In the genomic region with DNA sequence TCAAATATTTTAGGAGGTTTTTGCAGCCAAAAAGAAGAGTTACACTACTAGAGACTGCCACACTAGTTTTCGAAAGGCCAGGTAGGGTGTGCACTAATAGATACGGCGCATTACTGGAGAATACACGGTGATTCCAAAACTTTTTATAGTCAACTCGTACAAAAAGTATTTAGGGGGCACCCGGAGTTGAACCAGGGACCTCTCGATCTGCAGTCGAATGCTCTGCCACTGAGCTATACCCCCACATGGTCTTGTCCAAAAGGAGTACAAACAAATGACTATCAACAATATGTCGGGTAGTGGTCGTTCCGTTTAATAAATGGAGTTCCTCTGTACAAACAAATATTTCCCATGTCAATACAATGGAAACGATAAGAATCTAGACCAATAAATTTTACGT, we compare ENCODE assay signal across 5 worm cellular contexts.
TF ChIP-seq lines count a peak whose summit lies in the region.

No protein-coding gene starts in this region.

TF ChIP-seq in whole organism, L4 larva, 104 proteins besides CTCF, POLR2A, EP300 and RAD21 (continued from another document and continues in another):
- TF ChIP-seq snpc-1.2 (GFP tag; IDR thresholded peaks at IDR 0.05; lab: Robert Waterston, UW) (no peak; the same call in none of the 2 replicates), skn-1 (tag; optimal IDR thresholded peaks at IDR 0.05; lab: Kevin White, UChicago) (no peak), zfp-3 (GFP tag; conservative IDR thresholded peaks at IDR 0.05; lab: Robert Waterston, UW) (peak; percentile 45; the same call in 1 of the 2 replicates), hlh-11 (tag; optimal IDR thresholded peaks at IDR 0.05; lab: Kevin White, UChicago) (peak; percentile 12), lin-38 (GFP tag; IDR thresholded peaks at IDR 0.05; lab: Robert Waterston, UW) (peak; percentile 34; the same call in 1 of the 2 replicates), mxl-2 (GFP tag; conservative IDR thresholded peaks at IDR 0.05; lab: Robert Waterston, UW) (peak; percentile 34; the same call in 1 of the 2 replicates), daf-8 (GFP tag; IDR thresholded peaks at IDR 0.05; lab: Robert Waterston, UW) (no peak), nhr-48 (tag; optimal IDR thresholded peaks at IDR 0.05; lab: Kevin White, UChicago) (no peak), ceh-32 (tag; optimal IDR thresholded peaks at IDR 0.05; lab: Kevin White, UChicago; ENCODE audit: poor library complexity) (no peak), lin-13 (GFP tag; optimal IDR thresholded peaks at IDR 0.05; lab: Kevin White, UChicago) (no peak), jun-1 (tag; optimal IDR thresholded peaks at IDR 0.05; lab: Kevin White, UChicago) (no peak), Y5F2A.4 (GFP tag; optimal IDR thresholded peaks at IDR 0.05; lab: Kevin White, UChicago) (no peak), daf-12 (tag; optimal IDR thresholded peaks at IDR 0.05; lab: Kevin White, UChicago) (no peak), ctbp-1 (GFP tag; IDR thresholded peaks at IDR 0.05; lab: Robert Waterston, UW) (no peak), duxl-1 (tag; optimal IDR thresholded peaks at IDR 0.05; lab: Kevin White, UChicago; ENCODE audit: poor library complexity) (no peak), zfp-2 (tag; optimal IDR thresholded peaks at IDR 0.05; lab: Kevin White, UChicago) (no peak), mdl-1 (tag; optimal IDR thresholded peaks at IDR 0.05; lab: Kevin White, UChicago) (no peak), mes-2 (tag; optimal IDR thresholded peaks at IDR 0.05; lab: Kevin White, UChicago; ENCODE audit: poor library complexity, severe bottlenecking) (peak; percentile 60), dmd-9 (GFP tag; IDR thresholded peaks at IDR 0.05; lab: Robert Waterston, UW) (no peak), nhr-28 (tag; optimal IDR thresholded peaks at IDR 0.05; lab: Kevin White, UChicago) (peak; percentile 23), nhr-10 (tag; optimal IDR thresholded peaks at IDR 0.05; lab: Kevin White, UChicago) (no peak), ces-1 (GFP tag; optimal IDR thresholded peaks at IDR 0.05; lab: Kevin White, UChicago) (no peak), F44E2.7 (GFP tag; IDR thresholded peaks at IDR 0.05; lab: Robert Waterston, UW) (peak; percentile 89; the same call in 1 of the 2 replicates), ceh-62 (tag; optimal IDR thresholded peaks at IDR 0.05; lab: Kevin White, UChicago) (no peak)

TF ChIP-seq in whole organism, early embryonic, 17 proteins besides CTCF, POLR2A, EP300 and RAD21 (continued from another document):
- TF ChIP-seq tbx-37 (GFP tag; conservative IDR thresholded peaks at IDR 0.05; lab: Robert Waterston, UW) = peak; percentile 13; the same call in 1 of the 2 replicates
- peak; percentile 84 for TF ChIP-seq pes-1 (GFP tag; IDR thresholded peaks at IDR 0.05; lab: Robert Waterston, UW)
- peak; percentile 82 for TF ChIP-seq sea-1 (GFP tag; conservative IDR thresholded peaks at IDR 0.05; lab: Robert Waterston, UW)
- no peak for TF ChIP-seq B0310.2 (tag; optimal IDR thresholded peaks at IDR 0.05; lab: Kevin White, UChicago)
- no peak for TF ChIP-seq hmbx-1 (tag; optimal IDR thresholded peaks at IDR 0.05; lab: Kevin White, UChicago)
TF ChIP-seq in whole organism, early embryonic: peak in this region for 12.

TF ChIP-seq in whole organism, late embryonic, 69 proteins besides CTCF, POLR2A, EP300 and RAD21 (continued from another document):
- TF ChIP-seq ceh-6 (GFP tag; optimal IDR thresholded peaks at IDR 0.05; lab: Kevin White, UChicago) (peak; percentile 48), che-1 (tag; optimal IDR thresholded peaks at IDR 0.05; lab: Kevin White, UChicago) (peak; percentile 54), dve-1 (tag; optimal IDR thresholded peaks at IDR 0.05; lab: Kevin White, UChicago) (no peak), sox-4 (tag; optimal IDR thresholded peaks at IDR 0.05; lab: Kevin White, UChicago) (peak; percentile 26), eyg-1 (tag; optimal IDR thresholded peaks at IDR 0.05; lab: Kevin White, UChicago) (no peak), ceh-34 (tag; optimal IDR thresholded peaks at IDR 0.05; lab: Kevin White, UChicago) (peak; percentile 27), ref-2 (tag; optimal IDR thresholded peaks at IDR 0.05; lab: Kevin White, UChicago) (peak; percentile 29), ceh-19 (GFP tag; optimal IDR thresholded peaks at IDR 0.05; lab: Kevin White, UChicago) (no peak), nhr-232 (tag; optimal IDR thresholded peaks at IDR 0.05; lab: Kevin White, UChicago) (no peak), sdc-2 (tag; optimal IDR thresholded peaks at IDR 0.05; lab: Kevin White, UChicago) (no peak), C38D4.7 (GFP tag; optimal IDR thresholded peaks at IDR 0.05; lab: Kevin White, UChicago) (peak; percentile 11), K09A11.1 (tag; optimal IDR thresholded peaks at IDR 0.05; lab: Kevin White, UChicago; ENCODE audit: insufficient read depth) (no peak), C08G9.2 (tag; optimal IDR thresholded peaks at IDR 0.05; lab: Kevin White, UChicago) (no peak), hlh-6 (tag; optimal IDR thresholded peaks at IDR 0.05; lab: Kevin White, UChicago) (no peak), ceh-48 (tag; optimal IDR thresholded peaks at IDR 0.05; lab: Kevin White, UChicago) (no peak), gmeb-2 (tag; optimal IDR thresholded peaks at IDR 0.05; lab: Kevin White, UChicago) (peak; percentile 33), unc-55 (GFP tag; optimal IDR thresholded peaks at IDR 0.05; lab: Kevin White, UChicago) (no peak), npax-4 (tag; optimal IDR thresholded peaks at IDR 0.05; lab: Kevin White, UChicago) (no peak)

TF ChIP-seq in whole organism, mixed stage, embryonic, 35 proteins besides CTCF, POLR2A, EP300 and RAD21 (continued from another document):
- TF ChIP-seq flh-1 (GFP tag; optimal IDR thresholded peaks at IDR 0.05; lab: Kevin White, UChicago) = no peak
- no peak for TF ChIP-seq unc-39 (tag; optimal IDR thresholded peaks at IDR 0.05; lab: Kevin White, UChicago)
- TF ChIP-seq nhr-76 (tag; optimal IDR thresholded peaks at IDR 0.05; lab: Kevin White, UChicago) = no peak
- TF ChIP-seq lin-32 (GFP tag; optimal IDR thresholded peaks at IDR 0.05; lab: Kevin White, UChicago) = peak; percentile 17
- TF ChIP-seq nhr-12 (tag; optimal IDR thresholded peaks at IDR 0.05; lab: Kevin White, UChicago) = no peak
- peak; percentile 34 for TF ChIP-seq M03D4.4 (tag; optimal IDR thresholded peaks at IDR 0.05; lab: Kevin White, UChicago)
- peak; percentile 38 for TF ChIP-seq cnd-1 (tag; optimal IDR thresholded peaks at IDR 0.05; lab: Kevin White, UChicago)
- peak; percentile 50 for TF ChIP-seq drap-1 (GFP tag; optimal IDR thresholded peaks at IDR 0.05; lab: Kevin White, UChicago)
- TF ChIP-seq mab-5 (tag; optimal IDR thresholded peaks at IDR 0.05; lab: Kevin White, UChicago) = no peak
- peak; percentile 71 for TF ChIP-seq pha-4 (tag; optimal IDR thresholded peaks at IDR 0.05; lab: Kevin White, UChicago)
- no peak for TF ChIP-seq snpc-4 (tag; optimal IDR thresholded peaks at IDR 0.05; lab: Kevin White, UChicago)
- TF ChIP-seq nhr-237 (tag; optimal IDR thresholded peaks at IDR 0.05; lab: Kevin White, UChicago) = no peak
- no peak for TF ChIP-seq unc-62 (GFP tag; optimal IDR thresholded peaks at IDR 0.05; lab: Kevin White, UChicago)
- TF ChIP-seq ham-2 (GFP tag; optimal IDR thresholded peaks at IDR 0.05; lab: Kevin White, UChicago) = no peak

TF ChIP-seq in whole organism, young adult, 124 proteins besides CTCF, POLR2A, EP300 and RAD21 (continued from another document and continues in another):
- no peak; the same call in 1 of the 2 replicates for TF ChIP-seq attf-3 (GFP tag; conservative IDR thresholded peaks at IDR 0.05; lab: Robert Waterston, UW)
- no peak for TF ChIP-seq ets-4 (GFP tag; optimal IDR thresholded peaks at IDR 0.05; lab: Kevin White, UChicago)
- TF ChIP-seq ekl-4 (GFP tag; IDR thresholded peaks at IDR 0.05; lab: Robert Waterston, UW) = no peak
- no peak for TF ChIP-seq zim-3 (tag; optimal IDR thresholded peaks at IDR 0.05; lab: Kevin White, UChicago)
- TF ChIP-seq attf-5 (GFP tag; optimal IDR thresholded peaks at IDR 0.05; lab: Kevin White, UChicago) = peak; percentile 6
- TF ChIP-seq akir-1 (GFP tag; optimal IDR thresholded peaks at IDR 0.05; lab: Kevin White, UChicago) = no peak
- TF ChIP-seq F55B11.4 (tag; optimal IDR thresholded peaks at IDR 0.05; lab: Kevin White, UChicago; ENCODE audit: borderline replicate concordance, insufficient read depth) = no peak
- TF ChIP-seq lag-1 (GFP tag; IDR thresholded peaks at IDR 0.05; lab: Robert Waterston, UW) = no peak
- TF ChIP-seq pbrm-1 (GFP tag; IDR thresholded peaks at IDR 0.05; lab: Robert Waterston, UW) = peak; percentile 32; the same call in 1 of the 2 replicates
- no peak for TF ChIP-seq tbx-9 (tag; optimal IDR thresholded peaks at IDR 0.05; lab: Kevin White, UChicago; ENCODE audit: borderline replicate concordance)
- TF ChIP-seq F22D6.2 (tag; optimal IDR thresholded peaks at IDR 0.05; lab: Kevin White, UChicago) = no peak
- no peak for TF ChIP-seq ztf-6 (GFP tag; IDR thresholded peaks at IDR 0.05; lab: Robert Waterston, UW)
- no peak for TF ChIP-seq F33H1.4 (GFP tag; IDR thresholded peaks at IDR 0.05; lab: Robert Waterston, UW)
- TF ChIP-seq ztf-26 (tag; optimal IDR thresholded peaks at IDR 0.05; lab: Kevin White, UChicago) = no peak
- 0 out of 2 replicates have a peak, but pooled peaks have one; percentile 50 for TF ChIP-seq cebp-2 (GFP tag; IDR thresholded peaks at IDR 0.05; lab: Robert Waterston, UW)
- no peak for TF ChIP-seq Y53G8AR.9 (GFP tag; conservative IDR thresholded peaks at IDR 0.05; lab: Robert Waterston, UW)
- peak; percentile 4 for TF ChIP-seq T07F8.4 (tag; optimal IDR thresholded peaks at IDR 0.05; lab: Kevin White, UChicago)
- no peak for TF ChIP-seq ccch-3 (GFP tag; optimal IDR thresholded peaks at IDR 0.05; lab: Kevin White, UChicago)
- TF ChIP-seq gei-17 (GFP tag; optimal IDR thresholded peaks at IDR 0.05; lab: Kevin White, UChicago) = no peak
- TF ChIP-seq nhr-120 (GFP tag; IDR thresholded peaks at IDR 0.05; lab: Robert Waterston, UW) = no peak
- no peak for TF ChIP-seq aptf-3 (GFP tag; IDR thresholded peaks at IDR 0.05; lab: Robert Waterston, UW)
- no peak for TF ChIP-seq sea-2 (GFP tag; IDR thresholded peaks at IDR 0.05; lab: Robert Waterston, UW)
- TF ChIP-seq tbp1 (GFP tag; optimal IDR thresholded peaks at IDR 0.05; lab: Kevin White, UChicago) = peak; percentile 81
- no peak for TF ChIP-seq hlh-26 (GFP tag; conservative IDR thresholded peaks at IDR 0.05; lab: Robert Waterston, UW)
- TF ChIP-seq unc-130 (GFP tag; optimal IDR thresholded peaks at IDR 0.05; lab: Kevin White, UChicago) = no peak
- peak; percentile 32 for TF ChIP-seq die-1 (tag; optimal IDR thresholded peaks at IDR 0.05; lab: Kevin White, UChicago)
- TF ChIP-seq lin-40 (tag; optimal IDR thresholded peaks at IDR 0.05; lab: Kevin White, UChicago) = no peak
- TF ChIP-seq madf-10 (tag; optimal IDR thresholded peaks at IDR 0.05; lab: Kevin White, UChicago) = no peak
- no peak for TF ChIP-seq cebp-1 (GFP tag; IDR thresholded peaks at IDR 0.05; lab: Robert Waterston, UW)
- TF ChIP-seq cebp-1 (tag; optimal IDR thresholded peaks at IDR 0.05; lab: Kevin White, UChicago) = no peak
- TF ChIP-seq T26A5.8 (tag; optimal IDR thresholded peaks at IDR 0.05; lab: Kevin White, UChicago) = no peak
- peak; percentile 43; the same call in 1 of the 2 replicates for TF ChIP-seq hmg-1.2 (GFP tag; IDR thresholded peaks at IDR 0.05; lab: Robert Waterston, UW)
- TF ChIP-seq nfyb-1 (GFP tag; IDR thresholded peaks at IDR 0.05; lab: Robert Waterston, UW) = 0 out of 2 replicates have a peak, but pooled peaks have one; percentile 10
- TF ChIP-seq rcor-1 (GFP tag; IDR thresholded peaks at IDR 0.05; lab: Robert Waterston, UW) = no peak
- no peak for TF ChIP-seq madf-8 (GFP tag; conservative IDR thresholded peaks at IDR 0.05; lab: Robert Waterston, UW)
- no peak for TF ChIP-seq C06A6.2 (GFP tag; conservative IDR thresholded peaks at IDR 0.05; lab: Robert Waterston, UW)
- no peak for TF ChIP-seq zfh-2 (GFP tag; conservative IDR thresholded peaks at IDR 0.05; lab: Robert Waterston, UW)
- no peak for TF ChIP-seq dpl-1 (GFP tag; optimal IDR thresholded peaks at IDR 0.05; lab: Kevin White, UChicago)
- TF ChIP-seq lsl-1 (GFP tag; optimal IDR thresholded peaks at IDR 0.05; lab: Kevin White, UChicago) = no peak
- no peak for TF ChIP-seq pha-4 (tag; optimal IDR thresholded peaks at IDR 0.05; lab: Kevin White, UChicago)
- peak in 1 of 2 experiments; percentile 10 for TF ChIP-seq let-607 (tag; optimal IDR thresholded peaks at IDR 0.05; lab: Kevin White, UChicago)
- TF ChIP-seq hrde-1 (tag; optimal IDR thresholded peaks at IDR 0.05; lab: Kevin White, UChicago; ENCODE audit: borderline replicate concordance) = no peak
- no peak for TF ChIP-seq lin-35 (GFP tag; optimal IDR thresholded peaks at IDR 0.05; lab: Kevin White, UChicago)
- no peak for TF ChIP-seq tlf-1 (GFP tag; optimal IDR thresholded peaks at IDR 0.05; lab: Kevin White, UChicago)
- no peak for TF ChIP-seq nhr-27 (tag; optimal IDR thresholded peaks at IDR 0.05; lab: Kevin White, UChicago)
- TF ChIP-seq snpc-4 (GFP tag; optimal IDR thresholded peaks at IDR 0.05; lab: Kevin White, UChicago) = peak; percentile 27
- TF ChIP-seq snpc-4 (tag; optimal IDR thresholded peaks at IDR 0.05; lab: Kevin White, UChicago) = no peak
- no peak for TF ChIP-seq nfya-1 (tag; optimal IDR thresholded peaks at IDR 0.05; lab: Kevin White, UChicago; ENCODE audit: borderline replicate concordance, insufficient read depth)
- no peak for TF ChIP-seq ceh-58 (GFP tag; IDR thresholded peaks at IDR 0.05; lab: Robert Waterston, UW)
- TF ChIP-seq B0336.3 (GFP tag; IDR thresholded peaks at IDR 0.05; lab: Robert Waterston, UW) = no peak
- no peak for TF ChIP-seq K11D2.4 (GFP tag; IDR thresholded peaks at IDR 0.05; lab: Robert Waterston, UW)
- TF ChIP-seq rpc-1 (optimal IDR thresholded peaks at IDR 0.05; lab: Kevin White, UChicago) = peak; percentile 57
- TF ChIP-seq rpc-1 (tag; optimal IDR thresholded peaks at IDR 0.05; lab: Kevin White, UChicago) = peak; percentile 69
- TF ChIP-seq ztf-3 (GFP tag; optimal IDR thresholded peaks at IDR 0.05; lab: Kevin White, UChicago) = no peak
- no peak; the same call in 1 of the 2 replicates for TF ChIP-seq dox-1 (GFP tag; IDR thresholded peaks at IDR 0.05; lab: Robert Waterston, UW)
- no peak for TF ChIP-seq repo-1 (tag; optimal IDR thresholded peaks at IDR 0.05; lab: Kevin White, UChicago)
- TF ChIP-seq Y53F4B.3 (GFP tag; IDR thresholded peaks at IDR 0.05; lab: Robert Waterston, UW) = no peak
- peak; percentile 3 for TF ChIP-seq chd-7 (tag; optimal IDR thresholded peaks at IDR 0.05; lab: Kevin White, UChicago)
- TF ChIP-seq nfya-2 (GFP tag; IDR thresholded peaks at IDR 0.05; lab: Robert Waterston, UW) = no peak
- TF ChIP-seq F49E8.2 (tag; optimal IDR thresholded peaks at IDR 0.05; lab: Kevin White, UChicago; ENCODE audit: insufficient read depth) = no peak
- TF ChIP-seq mxl-1 (tag; optimal IDR thresholded peaks at IDR 0.05; lab: Kevin White, UChicago) = no peak
- no peak for TF ChIP-seq snpc-1.1 (tag; optimal IDR thresholded peaks at IDR 0.05; lab: Kevin White, UChicago; ENCODE audit: insufficient read depth)
- TF ChIP-seq nhr-179 (tag; optimal IDR thresholded peaks at IDR 0.05; lab: Kevin White, UChicago) = no peak
- no peak for TF ChIP-seq C17E4.6 (GFP tag; IDR thresholded peaks at IDR 0.05; lab: Robert Waterston, UW)
- no peak for TF ChIP-seq dpff-1 (tag; optimal IDR thresholded peaks at IDR 0.05; lab: Kevin White, UChicago)
- TF ChIP-seq B0261.1 (tag; optimal IDR thresholded peaks at IDR 0.05; lab: Kevin White, UChicago) = peak; percentile 63
- TF ChIP-seq aptf-2 (GFP tag; conservative IDR thresholded peaks at IDR 0.05; lab: Robert Waterston, UW) = no peak
- no peak for TF ChIP-seq sptf-2 (GFP tag; optimal IDR thresholded peaks at IDR 0.05; lab: Kevin White, UChicago)
- no peak for TF ChIP-seq ztf-25 (GFP tag; IDR thresholded peaks at IDR 0.05; lab: Robert Waterston, UW)
- no peak for TF ChIP-seq attf-6 (GFP tag; IDR thresholded peaks at IDR 0.05; lab: Robert Waterston, UW)
- no peak for TF ChIP-seq hmg-20 (GFP tag; IDR thresholded peaks at IDR 0.05; lab: Robert Waterston, UW)
- no peak for TF ChIP-seq ztf-18 (tag; optimal IDR thresholded peaks at IDR 0.05; lab: Kevin White, UChicago)
- no peak for TF ChIP-seq F37B4.10 (GFP tag; IDR thresholded peaks at IDR 0.05; lab: Robert Waterston, UW)
